Worm (Caenorhabditis elegans) whole organism, L3 larva: Measurements from ENCODE around the gene C23H4.8.

Source experiments
- ZK546.5 ChIP-seq: sonication (generic microtip); optimal IDR thresholded peaks from 2 replicates; lab custom pipeline; 2017; ENCODE audit warnings: missing biosample characterization, missing genetic modification characterization
- ceh-82 ChIP-seq: fragments of 150-350 bp; optimal IDR thresholded peaks from 2 replicates; lab custom pipeline; 2014; ENCODE audit warnings: missing biosample characterization, missing genetic modification characterization
- lin-39 ChIP-seq: fragments of 150-350 bp; optimal IDR thresholded peaks from 2 replicates; lab custom pipeline; 2018; ENCODE audit warnings: missing biosample characterization, missing genetic modification reagents, missing genetic modification characterization
- nfya-1 ChIP-seq: sonication (generic microtip); optimal IDR thresholded peaks from 2 replicates; lab custom pipeline; 2017; ENCODE audit warnings: missing genetic modification characterization, mild to moderate bottlenecking, missing compliant biosample characterization, antibody characterized with exemption, moderate library complexity; ENCODE audit not compliant: insufficient read depth
- nhr-23 ChIP-seq: fragments of 150-350 bp; optimal IDR thresholded peaks from 2 replicates; lab custom pipeline; 2014; ENCODE audit warnings: missing biosample characterization, missing genetic modification reagents, missing genetic modification characterization
- nhr-237 ChIP-seq: fragments of 150-350 bp; optimal IDR thresholded peaks from 2 replicates; lab custom pipeline; 2014; ENCODE audit warnings: missing biosample characterization, missing genetic modification characterization
- nhr-25 ChIP-seq: sonication (generic microtip); optimal IDR thresholded peaks from 2 replicates; lab custom pipeline; 2017; ENCODE audit warnings: missing biosample characterization, missing genetic modification characterization
- nhr-67 ChIP-seq: fragments of 150-350 bp; optimal IDR thresholded peaks from 2 replicates; lab custom pipeline; 2014; ENCODE audit warnings: missing biosample characterization, missing genetic modification characterization
- nhr-76 ChIP-seq: fragments of 150-350 bp; sonication (generic microtip); optimal IDR thresholded peaks from 5 replicates; lab custom pipeline; 2014; ENCODE audit warnings: missing biosample characterization, missing genetic modification characterization
- skn-1 ChIP-seq: fragments of 150-350 bp; optimal IDR thresholded peaks from 2 replicates; lab custom pipeline; 2014; ENCODE audit warnings: missing biosample characterization, missing genetic modification characterization
- snpc-4 ChIP-seq: fragments of 150-350 bp; optimal IDR thresholded peaks from 2 replicates; lab custom pipeline; 2014; ENCODE audit warnings: missing biosample characterization, missing genetic modification characterization
- zag-1 ChIP-seq: fragments of 150-350 bp; optimal IDR thresholded peaks from 2 replicates; lab custom pipeline; 2014; ENCODE audit warnings: missing biosample characterization, missing genetic modification characterization

ce11 chrX:12167632-12168377 is 49.2 kb upstream of the C23H4.8 start:
- no peak for TF ChIP-seq nhr-25
- TF ChIP-seq nhr-237 = no peak
- no peak for TF ChIP-seq nhr-23 (tag; lab: Kevin White, UChicago)
- no peak for TF ChIP-seq nfya-1
- TF ChIP-seq skn-1 = no peak
- TF ChIP-seq nhr-76 (tag; lab: Kevin White, UChicago) = no peak
- TF ChIP-seq lin-39 (tag; lab: Kevin White, UChicago) = peak; percentile 59
- TF ChIP-seq zag-1 (tag; lab: Kevin White, UChicago) = no peak
- TF ChIP-seq ceh-82 (tag; lab: Kevin White, UChicago) = no peak
- no peak for TF ChIP-seq snpc-4
- no peak for TF ChIP-seq ZK546.5
- no peak for TF ChIP-seq nhr-67
